Worm (Caenorhabditis elegans) whole organism, early embryonic: ENCODE measurements around the gene cin-4.

Experiments used
- aly-1 ChIP-seq: sonication (generic microtip); optimal IDR thresholded peaks from 2 replicates; lab custom pipeline; 2016; ENCODE audit warnings: missing genetic modification characterization, missing compliant biosample characterization
- ama-1 ChIP-seq: fragments of 150-350 bp; optimal IDR thresholded peaks from 2 replicates; lab custom pipeline; 2014
- ceh-13 ChIP-seq: fragments of 200-800 bp; sonication (Bioruptor generic); optimal IDR thresholded peaks from 2 replicates; lab custom pipeline; 2018; ENCODE audit warnings: mild to moderate bottlenecking, missing genetic modification characterization, missing compliant biosample characterization
- ets-7 ChIP-seq: sonication (generic microtip); optimal IDR thresholded peaks from 2 replicates; lab custom pipeline; 2016; ENCODE audit warnings: missing genotype, missing genetic modification characterization, missing compliant biosample characterization
- flt-1 ChIP-seq: fragments of 200-800 bp; sonication (Bioruptor generic); IDR thresholded peaks from 2 replicates; pipeline ENCODE4 v1.3.6; 2022; ENCODE audit warnings: missing genetic modification characterization, missing compliant biosample characterization
- hmbx-1 ChIP-seq: sonication (generic microtip); optimal IDR thresholded peaks from 2 replicates; lab custom pipeline; 2016; ENCODE audit warnings: mild to moderate bottlenecking, missing genetic modification characterization, missing compliant biosample characterization
- hmg-4 ChIP-seq: fragments of 200-800 bp; sonication (Bioruptor generic); optimal IDR thresholded peaks from 2 replicates; lab custom pipeline; 2018; ENCODE audit warnings: mild to moderate bottlenecking, missing genetic modification characterization, missing compliant biosample characterization
- scrt-1 ChIP-seq: fragments of 200-800 bp; sonication (Bioruptor generic); IDR thresholded peaks from 2 replicates; pipeline ENCODE4 v1.3.6; 2022; ENCODE audit warnings: missing genetic modification characterization, missing compliant biosample characterization
- sea-1 ChIP-seq: fragments of 200-800 bp; sonication (Bioruptor generic); conservative IDR thresholded peaks from 2 replicates; pipeline ENCODE4 v1.3.6; 2022; ENCODE audit warnings: missing genetic modification characterization, missing compliant biosample characterization
- tbx-11 ChIP-seq: fragments of 200-800 bp; sonication (Bioruptor generic); IDR thresholded peaks from 2 replicates; pipeline ENCODE4 v1.3.6; 2022; ENCODE audit warnings: missing genetic modification characterization, missing compliant biosample characterization
- tra-4 ChIP-seq: sonication (generic microtip); optimal IDR thresholded peaks from 2 replicates; lab custom pipeline; 2017; ENCODE audit warnings: missing genetic modification characterization, missing compliant biosample characterization

ce11 chrII:7075564-7076228 lies 37.6 kb downstream of the cin-4 start, which contains the start of gene T02G5.7:
- TF ChIP-seq ama-1 (lab: Kevin White, UChicago): no peak
- TF ChIP-seq tbx-11: no peak
- no peak for TF ChIP-seq ets-7
- TF ChIP-seq ceh-13 (GFP tag; lab: Kevin White, UChicago): no peak
- no peak for TF ChIP-seq flt-1 (GFP tag; lab: Robert Waterston, UW)
- no peak for TF ChIP-seq tra-4 (tag; lab: Kevin White, UChicago)
- TF ChIP-seq aly-1 (tag; lab: Kevin White, UChicago): no peak
- TF ChIP-seq hmbx-1 (tag; lab: Kevin White, UChicago): no peak
- no peak for TF ChIP-seq scrt-1 (GFP tag; lab: Robert Waterston, UW)
- TF ChIP-seq sea-1 (GFP tag; lab: Robert Waterston, UW): no peak
- no peak for TF ChIP-seq hmg-4 (GFP tag; lab: Kevin White, UChicago)
